Worm (Caenorhabditis elegans) whole organism, L3 larva: ENCODE results near the gene C32B5.18.

Experiments
- ZK546.5 ChIP-seq: sonication (generic microtip); optimal IDR thresholded peaks from 2 replicates; lab custom pipeline; 2017; ENCODE audit warnings: missing biosample characterization, missing genetic modification characterization
- elt-2 ChIP-seq: sonication (generic microtip); optimal IDR thresholded peaks from 2 replicates; lab custom pipeline; 2016; ENCODE audit warnings: missing genetic modification reagents, mild to moderate bottlenecking, missing genetic modification characterization, missing compliant biosample characterization
- elt-3 ChIP-seq, 3 experiments: fragments of 150-350 bp in 1 of 3; sonication (generic microtip) in 2 of 3; optimal IDR thresholded peaks; 2 replicates in 2 of 3; 4 replicates in 1 of 3; lab custom pipeline; 2014 to 2017; ENCODE audit warnings: missing biosample characterization in 3 of 3, missing genetic modification characterization in 3 of 3
- mml-1 ChIP-seq: fragments of 150-350 bp; sonication (generic microtip); optimal IDR thresholded peaks from 3 replicates; lab custom pipeline; 2014; ENCODE audit warnings: missing biosample characterization, missing genetic modification characterization
- nhr-11 ChIP-seq: fragments of 150-350 bp; optimal IDR thresholded peaks from 2 replicates; lab custom pipeline; 2014; ENCODE audit warnings: missing biosample characterization, missing genetic modification characterization
- nhr-77 ChIP-seq: fragments of 150-350 bp; optimal IDR thresholded peaks from 2 replicates; lab custom pipeline; 2014; ENCODE audit warnings: missing biosample characterization, missing genetic modification characterization
- skn-1 ChIP-seq: fragments of 150-350 bp; optimal IDR thresholded peaks from 2 replicates; lab custom pipeline; 2014; ENCODE audit warnings: missing biosample characterization, missing genetic modification characterization

DNA sequence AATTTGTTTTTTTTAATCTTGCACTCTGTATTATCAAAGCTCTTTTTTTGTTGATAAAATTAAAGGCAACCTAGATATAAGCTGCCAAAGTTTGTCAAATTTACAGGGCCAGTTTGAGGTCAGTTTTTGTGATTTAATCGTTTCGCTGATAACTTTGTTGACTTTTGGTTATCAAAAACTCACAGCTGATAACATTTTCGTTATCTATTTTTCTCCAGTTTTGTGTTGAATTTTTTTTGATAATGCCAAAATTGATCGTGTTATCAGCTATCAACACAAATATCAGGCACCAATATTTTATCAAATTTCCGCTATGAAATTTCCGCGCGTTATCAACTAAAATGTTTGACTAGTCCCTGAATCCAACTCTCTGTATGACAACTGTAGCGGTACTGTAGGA is 45.1 kb upstream of the C32B5.18 start:
- TF ChIP-seq ZK546.5 (tag; lab: Kevin White, UChicago) = no peak
- TF ChIP-seq elt-3 (tag; optimal IDR thresholded peaks at IDR 0.05; lab: Kevin White, UChicago) = no peak
- TF ChIP-seq nhr-77 (tag; lab: Kevin White, UChicago) = no peak
- TF ChIP-seq mml-1 (tag; lab: Kevin White, UChicago) = no peak
- peak; percentile 100 for TF ChIP-seq elt-2 (tag; lab: Kevin White, UChicago)
- no peak for TF ChIP-seq skn-1 (tag; lab: Kevin White, UChicago)
- no peak for TF ChIP-seq nhr-11
